Fruit fly (Drosophila melanogaster): Measurements from ENCODE around the gene CG6324.

The CG6324 gene

dm6 chrX:15462436-15462857 lies 13.4 kb upstream of the CG6324 start, which contains the start of the genes shtd, CG6294 and CG6299 (continued):
- TF ChIP-seq CG3407 (GFP tag; optimal IDR thresholded peaks at IDR 0.05) (no peak), stc (GFP tag; IDR thresholded peaks at IDR 0.05) (no peak), pum (GFP tag; optimal IDR thresholded peaks at IDR 0.05) (no peak), ind (GFP tag; optimal IDR thresholded peaks at IDR 0.05) (no peak), zf30C (GFP tag; optimal IDR thresholded peaks at IDR 0.05) (no peak), E2f2 (GFP tag; IDR thresholded peaks at IDR 0.05) (peak; percentile 83), CG6813 (GFP tag; optimal IDR thresholded peaks at IDR 0.05) (no peak), CG18619 (GFP tag; optimal IDR thresholded peaks at IDR 0.05) (no peak), Sox102F (GFP tag; optimal IDR thresholded peaks at IDR 0.05) (no peak), CG13894 (tag; optimal IDR thresholded peaks at IDR 0.05) (no peak), Sin3A (optimal IDR thresholded peaks at IDR 0.05) (peak; percentile 84), Bteb2 (GFP tag; optimal IDR thresholded peaks at IDR 0.05) (no peak), grau (tag; optimal IDR thresholded peaks at IDR 0.05) (no peak), ab (GFP tag; optimal IDR thresholded peaks at IDR 0.05) (no peak), CG4404 (GFP tag; IDR thresholded peaks at IDR 0.05) (no peak), CG17802 (tag; optimal IDR thresholded peaks at IDR 0.05) (no peak), CG4360 (GFP tag; IDR thresholded peaks at IDR 0.05) (no peak), tin (GFP tag; optimal IDR thresholded peaks at IDR 0.05) (peak; percentile 28), TFAM (GFP tag; optimal IDR thresholded peaks at IDR 0.05) (no peak), Lpt (GFP tag; optimal IDR thresholded peaks at IDR 0.05) (no peak), row (GFP tag; IDR thresholded peaks at IDR 0.05) (peak; percentile 65; the same call in 2 of the 3 replicates), nerfin-2 (GFP tag; IDR thresholded peaks at IDR 0.05; ENCODE audit: partially characterized antibody) (peak; percentile 100), dimm (GFP tag; IDR thresholded peaks at IDR 0.05) (no peak), NFAT (GFP tag; IDR thresholded peaks at IDR 0.05) (no peak), Atf3 (GFP tag; optimal IDR thresholded peaks at IDR 0.05) (no peak), CG8765 (GFP tag; IDR thresholded peaks at IDR 0.05) (no peak), CG12104 (GFP tag; optimal IDR thresholded peaks at IDR 0.05) (no peak), CG7839 (tag; optimal IDR thresholded peaks at IDR 0.05) (no peak), CG16779 (GFP tag; IDR thresholded peaks at IDR 0.05) (no peak), CG9727 (GFP tag; optimal IDR thresholded peaks at IDR 0.05) (peak; percentile 27), CG31365 (tag; optimal IDR thresholded peaks at IDR 0.05) (no peak), Vsx1 (GFP tag; optimal IDR thresholded peaks at IDR 0.05) (no peak), Mrtf (GFP tag; IDR thresholded peaks at IDR 0.05) (no peak), Chrac-16 (GFP tag; optimal IDR thresholded peaks at IDR 0.05) (no peak), Dref (GFP tag; IDR thresholded peaks at IDR 0.05) (peak; percentile 96)

dm6 chrX:15464531-15464930 lies 11.4 kb upstream of the CG6324 start:
- TF ChIP-seq HHEX (GFP tag; optimal IDR thresholded peaks at IDR 0.05): no peak
- peak; percentile 88 for TF ChIP-seq sd (tag; optimal IDR thresholded peaks at IDR 0.05)
- no peak for TF ChIP-seq ato (GFP tag; IDR thresholded peaks at IDR 0.05; ENCODE audit: partially characterized antibody)
- no peak for TF ChIP-seq Hand (GFP tag; optimal IDR thresholded peaks at IDR 0.05)
- no peak for TF ChIP-seq insv (GFP tag; optimal IDR thresholded peaks at IDR 0.05)
- no peak for TF ChIP-seq CoRest (tag; optimal IDR thresholded peaks at IDR 0.05)
- TF ChIP-seq grn (GFP tag; optimal IDR thresholded peaks at IDR 0.05): peak; percentile 77
- TF ChIP-seq CG18476 (GFP tag; optimal IDR thresholded peaks at IDR 0.05): no peak
- TF ChIP-seq ase (GFP tag; IDR thresholded peaks at IDR 0.05): no peak
- no peak for TF ChIP-seq CG13287 (GFP tag; IDR thresholded peaks at IDR 0.05; ENCODE audit: partially characterized antibody)
- no peak for TF ChIP-seq CG10565 (GFP tag; optimal IDR thresholded peaks at IDR 0.05)
- TF ChIP-seq CHES-1-like (GFP tag; optimal IDR thresholded peaks at IDR 0.05): no peak
- no peak for TF ChIP-seq CG1832 (GFP tag; optimal IDR thresholded peaks at IDR 0.05)
- no peak for TF ChIP-seq Myb (GFP tag; optimal IDR thresholded peaks at IDR 0.05)
- no peak for TF ChIP-seq CG18619 (GFP tag; optimal IDR thresholded peaks at IDR 0.05)
- no peak for TF ChIP-seq crp (GFP tag; optimal IDR thresholded peaks at IDR 0.05)
- TF ChIP-seq D19A (tag; optimal IDR thresholded peaks at IDR 0.05): no peak
- TF ChIP-seq CG14050 (GFP tag; IDR thresholded peaks at IDR 0.05): no peak
- TF ChIP-seq pzg (GFP tag; optimal IDR thresholded peaks at IDR 0.05): no peak
- TF ChIP-seq CG33557 (GFP tag; optimal IDR thresholded peaks at IDR 0.05): no peak
